Worm (Caenorhabditis elegans) whole organism, mixed stage, embryonic: ENCODE data around the gene unc-64.

Experiments
- M03D4.4 ChIP-seq: sonication (generic microtip); optimal IDR thresholded peaks from 2 replicates; lab custom pipeline; 2017; ENCODE audit warnings: mild to moderate bottlenecking, missing genetic modification characterization, missing compliant biosample characterization
- blmp-1 ChIP-seq: fragments of 150-350 bp; optimal IDR thresholded peaks from 2 replicates; lab custom pipeline; 2014; ENCODE audit warnings: missing biosample characterization, missing genetic modification characterization
- ceh-43 ChIP-seq: fragments of 200-800 bp; sonication (Bioruptor generic); optimal IDR thresholded peaks from 2 replicates; lab custom pipeline; 2018; ENCODE audit warnings: mild to moderate bottlenecking, missing genetic modification characterization, moderate library complexity, missing compliant biosample characterization
- ces-1 ChIP-seq: fragments of 150-350 bp; optimal IDR thresholded peaks from 2 replicates; lab custom pipeline; 2014; ENCODE audit warnings: missing biosample characterization, missing genetic modification reagents, missing genetic modification characterization
- drap-1 ChIP-seq: fragments of 200-800 bp; sonication (Bioruptor generic); optimal IDR thresholded peaks from 3 replicates; lab custom pipeline; 2018; ENCODE audit warnings: mild to moderate bottlenecking, missing genetic modification characterization, missing compliant biosample characterization
- elt-1 ChIP-seq: sonication (generic microtip); optimal IDR thresholded peaks from 2 replicates; lab custom pipeline; 2017; ENCODE audit warnings: missing genetic modification characterization, mild to moderate bottlenecking, missing compliant biosample characterization, antibody characterized with exemption, moderate library complexity, borderline replicate concordance; ENCODE audit not compliant: insufficient read depth
- elt-3 ChIP-seq: fragments of 150-350 bp; optimal IDR thresholded peaks from 2 replicates; lab custom pipeline; 2014; ENCODE audit warnings: missing biosample characterization, missing genetic modification characterization
- flh-1 ChIP-seq: fragments of 200-800 bp; sonication (Bioruptor generic); optimal IDR thresholded peaks from 2 replicates; lab custom pipeline; 2018; ENCODE audit warnings: mild to moderate bottlenecking, missing genetic modification characterization, moderate library complexity, missing compliant biosample characterization
- hlh-1 ChIP-seq: fragments of 150-350 bp; optimal IDR thresholded peaks from 2 replicates; lab custom pipeline; 2014; ENCODE audit warnings: missing biosample characterization, missing genetic modification reagents, missing genetic modification characterization
- lin-13 ChIP-seq: fragments of 150-350 bp; optimal IDR thresholded peaks from 2 replicates; lab custom pipeline; 2014; ENCODE audit warnings: missing biosample characterization, missing genetic modification characterization
- lin-32 ChIP-seq: fragments of 200-800 bp; sonication (Bioruptor generic); optimal IDR thresholded peaks from 2 replicates; lab custom pipeline; 2018; ENCODE audit warnings: mild to moderate bottlenecking, missing genetic modification characterization, missing compliant biosample characterization
- lsy-2 ChIP-seq: fragments of 150-350 bp; optimal IDR thresholded peaks from 2 replicates; lab custom pipeline; 2014; ENCODE audit warnings: missing biosample characterization, missing genetic modification characterization
- mep-1 ChIP-seq: fragments of 150-350 bp; optimal IDR thresholded peaks from 2 replicates; lab custom pipeline; 2017; ENCODE audit warnings: missing biosample characterization, missing genetic modification reagents, missing genetic modification characterization, inconsistent platforms
- mls-2 ChIP-seq: sonication (generic microtip); optimal IDR thresholded peaks from 2 replicates; lab custom pipeline; 2016; ENCODE audit warnings: mild to moderate bottlenecking, missing genetic modification characterization, moderate library complexity, missing compliant biosample characterization
- nhr-12 ChIP-seq: fragments of 150-350 bp; optimal IDR thresholded peaks from 2 replicates; lab custom pipeline; 2014; ENCODE audit warnings: missing biosample characterization, missing genetic modification characterization
- nhr-2 ChIP-seq: fragments of 150-350 bp; optimal IDR thresholded peaks from 2 replicates; lab custom pipeline; 2014; ENCODE audit warnings: missing biosample characterization, missing genetic modification characterization
- nhr-28 ChIP-seq: fragments of 150-350 bp; optimal IDR thresholded peaks from 2 replicates; lab custom pipeline; 2014; ENCODE audit warnings: missing biosample characterization, missing genetic modification characterization
- pha-4 ChIP-seq: fragments of 150-350 bp; optimal IDR thresholded peaks from 2 replicates; lab custom pipeline; 2018; ENCODE audit warnings: missing biosample characterization, missing genetic modification reagents, missing genetic modification characterization
- sem-2 ChIP-seq: fragments of 200-800 bp; sonication (Bioruptor generic); optimal IDR thresholded peaks from 2 replicates; lab custom pipeline; 2018; ENCODE audit warnings: mild to moderate bottlenecking, missing genetic modification characterization, missing compliant biosample characterization
- snpc-4 ChIP-seq: fragments of 150-350 bp; optimal IDR thresholded peaks from 2 replicates; lab custom pipeline; 2014; ENCODE audit warnings: missing biosample characterization, missing genetic modification characterization
- sptf-1 ChIP-seq: sonication (generic microtip); optimal IDR thresholded peaks from 2 replicates; lab custom pipeline; 2017; ENCODE audit warnings: mild to moderate bottlenecking, missing genetic modification characterization, moderate library complexity, missing compliant biosample characterization
- tbx-8 ChIP-seq: fragments of 200-800 bp; sonication (Bioruptor generic); optimal IDR thresholded peaks from 2 replicates; lab custom pipeline; 2018; ENCODE audit warnings: mild to moderate bottlenecking, missing genetic modification characterization, moderate library complexity, missing compliant biosample characterization
- unc-39 ChIP-seq: fragments of 150-350 bp; optimal IDR thresholded peaks from 2 replicates; lab custom pipeline; 2014; ENCODE audit warnings: missing biosample characterization, missing genetic modification characterization

The unc-64 gene

DNA sequence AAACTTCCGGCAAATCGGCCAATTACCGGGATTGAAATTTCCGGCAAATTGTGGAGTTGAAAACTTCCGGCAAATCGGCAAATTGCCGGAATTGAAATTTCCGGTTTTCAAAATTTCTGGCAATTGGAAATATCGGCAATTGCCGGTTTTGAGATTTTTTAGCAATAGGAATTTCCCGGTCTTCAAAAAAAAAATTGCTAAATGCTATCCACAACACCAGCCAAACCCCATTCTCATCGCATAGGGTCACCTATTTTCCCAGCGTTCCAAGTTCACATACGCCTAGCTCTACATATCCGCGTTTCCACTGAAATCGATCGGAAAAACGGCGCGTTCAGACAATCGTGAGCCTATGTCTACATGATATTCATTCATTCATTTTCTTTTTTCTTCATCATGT lies 8.4 kb downstream of the unc-64 start, which contains the start of gene F56A8.8:
F56A8.8 (plus strand) TSS at position 301 of the 400 bp plus-strand sequence.
- TF ChIP-seq mep-1, result no peak
- no peak for TF ChIP-seq snpc-4
- no peak for TF ChIP-seq lin-32 (GFP tag; lab: Kevin White, UChicago)
- TF ChIP-seq sem-2 (GFP tag; lab: Kevin White, UChicago), result no peak
- TF ChIP-seq flh-1, result no peak
- TF ChIP-seq unc-39 (tag; lab: Kevin White, UChicago), result no peak
- TF ChIP-seq nhr-12 (tag; lab: Kevin White, UChicago), result no peak
- TF ChIP-seq nhr-2 (tag; lab: Kevin White, UChicago), result no peak

DNA sequence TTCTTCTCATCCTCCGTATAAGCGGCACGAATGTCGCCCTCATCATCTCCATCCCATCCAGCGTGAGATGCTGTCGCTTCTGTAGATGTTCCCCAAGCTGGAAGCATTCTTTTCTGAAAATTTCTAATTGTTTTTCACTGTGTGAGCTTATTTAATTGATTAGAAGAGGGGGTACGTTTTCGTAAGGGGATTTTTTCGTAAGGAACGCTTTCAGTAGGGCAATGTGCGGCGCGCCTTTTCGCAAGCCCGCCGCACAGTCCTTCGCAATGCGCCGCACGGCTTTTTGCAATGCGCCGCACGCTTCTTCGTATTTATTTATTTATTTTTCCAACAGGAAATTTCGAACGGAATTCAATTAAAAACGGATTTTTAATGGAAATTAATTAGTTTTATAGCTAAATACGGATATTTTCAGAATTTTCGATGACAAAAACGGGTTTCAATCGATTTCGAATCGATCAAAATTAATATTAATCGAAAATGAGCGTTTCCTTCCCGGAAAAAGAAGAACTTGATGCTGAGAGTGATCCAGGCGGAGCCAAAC lies 16.0 kb downstream of the unc-64 start, which contains the start of gene set-25:
set-25 (minus strand) TSS at position 120 of the 544 bp plus-strand sequence.
- peak; percentile 14 for TF ChIP-seq drap-1 (GFP tag; lab: Kevin White, UChicago)
- TF ChIP-seq sptf-1, result peak; percentile 50
- peak; percentile 43 for TF ChIP-seq M03D4.4 (tag; lab: Kevin White, UChicago)
- TF ChIP-seq ceh-43 (GFP tag; lab: Kevin White, UChicago), result peak; percentile 59
- peak; percentile 51 for TF ChIP-seq mls-2
- TF ChIP-seq, all 35 proteins: peak for 5; not testable (repeated sequence) for 30

DNA sequence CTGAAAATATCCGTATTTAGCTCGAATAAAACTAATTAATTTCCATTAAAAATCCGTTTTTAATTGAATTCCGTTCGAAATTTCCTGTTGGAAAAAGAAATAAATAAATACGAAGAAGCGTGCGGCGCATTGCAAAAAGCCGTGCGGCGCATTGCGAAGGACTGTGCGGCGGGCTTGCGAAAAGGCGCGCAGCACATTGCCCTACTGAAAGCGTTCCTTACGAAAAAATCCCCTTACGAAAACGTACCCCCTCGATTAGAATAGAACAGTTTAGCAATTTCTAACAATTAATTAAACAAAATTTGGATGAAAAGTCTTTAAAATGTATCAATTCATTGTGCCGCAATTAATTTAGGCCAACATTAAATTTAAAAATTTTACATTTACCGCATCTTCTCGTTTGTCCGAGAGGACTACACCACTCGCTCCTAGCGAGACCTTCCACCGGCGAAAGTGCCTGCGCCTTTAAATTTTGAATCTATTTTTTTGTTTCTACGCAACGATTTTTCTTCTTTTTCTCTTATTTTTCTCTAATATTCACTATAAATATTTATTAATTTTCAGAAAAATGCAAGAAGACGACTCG lies 19.3 kb downstream of the unc-64 start, which contains the start of gene npp-18:
npp-18 (plus strand) TSS at position 565 of the 586 bp plus-strand sequence.
- peak; percentile 60 for TF ChIP-seq ces-1 (GFP tag; lab: Kevin White, UChicago)
- peak; percentile 16 for TF ChIP-seq mep-1
- TF ChIP-seq lsy-2 (tag; lab: Kevin White, UChicago), result peak; percentile 49
- TF ChIP-seq lin-13 (tag; lab: Kevin White, UChicago), result peak; percentile 16
- peak; percentile 13 for TF ChIP-seq pha-4

DNA sequence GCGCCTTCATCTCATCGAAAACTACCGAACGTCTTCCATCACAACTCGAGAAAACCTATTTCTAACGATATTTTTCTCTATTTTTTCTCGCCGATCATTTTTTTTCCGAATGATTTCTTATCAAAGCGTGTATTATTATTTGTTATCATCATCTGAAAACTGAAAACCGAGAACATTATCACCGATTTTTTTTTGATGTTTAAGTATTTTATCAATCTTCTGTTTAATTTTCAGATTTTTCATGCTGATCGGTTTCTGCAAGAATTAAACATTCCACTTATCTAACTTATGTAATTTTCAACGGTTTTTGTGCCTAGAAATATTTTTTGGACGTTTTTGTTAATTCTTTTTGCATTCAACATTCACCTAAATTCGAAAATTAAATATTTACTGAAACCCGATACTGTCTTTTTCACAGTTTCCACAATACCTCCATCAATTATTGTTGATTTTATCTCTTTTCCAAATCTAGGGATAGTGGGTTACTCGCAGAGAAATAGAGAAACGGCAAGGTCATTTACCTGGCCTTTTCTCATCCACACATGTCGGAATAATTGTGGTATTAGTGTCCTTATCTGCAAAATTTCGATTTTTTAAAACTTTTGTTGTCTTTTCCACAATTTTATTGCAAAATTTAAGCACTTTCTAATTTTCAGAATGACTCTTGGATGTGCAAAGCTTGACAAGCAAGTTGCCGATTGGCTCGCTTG lies 21.8 kb downstream of the unc-64 start, which contains the start of gene pgm-2:
pgm-2 (plus strand) TSS at position 657 of the 710 bp plus-strand sequence.
- TF ChIP-seq hlh-1 (tag; lab: Kevin White, UChicago) (no peak), nhr-2 (tag; lab: Kevin White, UChicago) (peak; percentile 35), elt-1 (tag; lab: Kevin White, UChicago) (peak; percentile 82)

DNA sequence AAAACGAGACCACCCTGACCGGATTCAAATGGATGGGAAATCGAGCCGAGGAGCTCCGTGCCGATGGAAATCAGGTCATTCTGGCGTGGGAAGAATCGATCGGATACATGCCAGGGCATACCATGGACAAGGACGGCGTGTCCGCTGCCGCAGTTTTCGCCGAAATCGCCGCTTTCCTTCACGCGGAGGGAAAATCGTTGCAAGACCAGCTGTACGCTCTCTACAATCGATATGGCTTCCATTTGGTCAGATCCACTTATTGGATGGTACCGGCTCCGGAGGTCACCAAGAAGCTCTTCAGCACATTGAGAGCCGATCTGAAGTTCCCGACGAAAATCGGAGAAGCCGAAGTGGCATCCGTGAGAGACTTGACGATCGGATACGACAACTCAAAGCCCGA lies 24.9 kb downstream of the unc-64 start:
- TF ChIP-seq elt-3 (no peak), lin-32 (GFP tag; lab: Kevin White, UChicago) (no peak), nhr-28 (tag; lab: Kevin White, UChicago) (no peak), nhr-2 (tag; lab: Kevin White, UChicago) (no peak)

DNA sequence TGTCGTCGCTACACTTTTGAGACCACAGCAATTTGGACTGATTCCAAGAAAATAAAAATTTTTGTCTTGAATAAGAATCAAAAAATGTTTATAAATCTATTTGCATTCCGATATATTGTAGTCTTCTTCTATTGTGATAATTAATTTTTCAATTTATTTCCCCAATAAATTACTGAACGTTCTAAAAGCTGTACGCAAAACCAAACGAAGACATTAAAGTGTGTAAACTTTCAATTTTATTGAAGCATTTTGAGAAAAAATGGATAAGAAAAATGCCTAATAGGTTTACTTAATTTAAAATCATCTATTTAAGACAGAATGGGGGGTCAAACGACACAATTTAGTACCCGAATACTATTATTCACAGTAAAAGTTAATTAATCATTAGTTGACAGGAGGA lies 25.5 kb downstream of the unc-64 start:
- TF ChIP-seq snpc-4, result no peak
- no peak for TF ChIP-seq blmp-1 (tag; lab: Kevin White, UChicago)
- no peak for TF ChIP-seq sem-2 (GFP tag; lab: Kevin White, UChicago)
- TF ChIP-seq drap-1 (GFP tag; lab: Kevin White, UChicago), result no peak

DNA sequence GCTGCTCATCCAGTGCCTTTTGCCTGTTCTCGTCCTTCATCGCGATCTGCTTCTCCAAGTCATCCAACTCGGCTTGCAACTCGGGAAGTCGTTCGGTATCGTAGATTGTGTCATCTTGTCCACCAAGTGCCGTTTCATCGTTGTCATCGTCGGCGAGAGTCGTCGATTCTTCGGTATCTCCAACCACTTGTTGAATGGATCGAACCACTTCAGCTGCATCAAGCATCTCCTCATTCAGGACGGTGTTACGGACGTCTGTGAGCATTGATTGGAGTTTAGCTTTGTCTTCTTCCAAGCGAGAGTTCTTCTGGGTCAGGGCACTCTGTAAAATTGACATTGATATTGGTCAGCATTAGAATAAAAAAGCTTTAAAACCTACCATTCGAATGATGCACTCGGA lies 28.5 kb downstream of the unc-64 start:
- no peak for TF ChIP-seq flh-1
- TF ChIP-seq elt-3, result no peak
- no peak for TF ChIP-seq lsy-2 (tag; lab: Kevin White, UChicago)
- TF ChIP-seq tbx-8 (GFP tag; lab: Kevin White, UChicago), result no peak
- no peak for TF ChIP-seq ces-1 (GFP tag; lab: Kevin White, UChicago)

DNA sequence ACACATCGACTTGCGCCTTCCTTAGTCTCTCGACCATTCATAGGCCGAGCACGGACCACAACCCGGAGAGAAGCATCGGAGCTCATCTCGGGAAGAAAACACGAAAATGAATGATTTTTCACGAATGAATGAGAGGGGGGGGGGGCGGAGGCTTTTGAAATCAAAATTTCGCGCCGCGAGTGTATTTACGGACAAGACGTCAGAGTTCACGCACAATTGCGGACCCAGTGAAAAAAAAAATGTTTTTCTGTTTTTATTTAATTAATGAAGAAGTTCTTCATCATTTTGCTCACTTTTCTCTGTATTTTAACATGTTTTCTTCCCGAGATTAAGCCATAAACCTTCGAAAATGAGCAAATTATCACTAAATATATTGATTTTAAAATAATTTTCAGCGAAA lies 30.0 kb downstream of the unc-64 start, which contains the start of the genes klp-19 and slc-36.1:
klp-19 (minus strand) TSS at position 153 of the 400 bp plus-strand sequence.
slc-36.1 (plus strand) TSS at position 396 of the 400 bp plus-strand sequence.
- TF ChIP-seq M03D4.4 (tag; lab: Kevin White, UChicago) (peak; percentile 17), lin-13 (tag; lab: Kevin White, UChicago) (no peak), sptf-1 (peak; percentile 38), ces-1 (GFP tag; lab: Kevin White, UChicago) (peak; percentile 86)
- TF ChIP-seq, all 35 proteins: peak for 3
